Fruit fly (Drosophila melanogaster): ENCODE data around the gene CG16753.

Gene CG16753

DNA sequence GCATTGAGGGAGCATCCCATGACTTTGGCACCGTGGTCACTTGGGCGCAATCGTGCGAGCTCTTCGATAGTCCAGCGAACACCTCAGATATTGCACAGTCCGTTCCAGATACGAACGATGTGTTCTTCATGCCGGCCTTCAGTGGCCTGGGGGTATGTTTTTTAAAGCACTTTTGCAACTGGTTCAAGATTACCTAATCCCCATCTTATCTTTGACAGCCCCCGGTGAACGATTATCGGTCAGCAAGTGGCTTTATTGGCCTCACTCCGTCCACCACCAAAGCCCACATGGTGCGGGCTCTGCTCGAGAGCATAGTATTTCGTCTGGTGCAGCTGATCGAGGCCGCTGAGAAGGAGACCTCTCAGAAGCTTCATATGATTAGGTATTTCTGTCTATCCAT is 780 bp upstream of the CG16753 start:
- no peak for TF ChIP-seq fkh (GFP tag; optimal IDR thresholded peaks at IDR 0.05)
- no peak for TF ChIP-seq CG6163 (GFP tag; IDR thresholded peaks at IDR 0.05)
- TF ChIP-seq vri (GFP tag; optimal IDR thresholded peaks at IDR 0.05) = peak; percentile 93

DNA sequence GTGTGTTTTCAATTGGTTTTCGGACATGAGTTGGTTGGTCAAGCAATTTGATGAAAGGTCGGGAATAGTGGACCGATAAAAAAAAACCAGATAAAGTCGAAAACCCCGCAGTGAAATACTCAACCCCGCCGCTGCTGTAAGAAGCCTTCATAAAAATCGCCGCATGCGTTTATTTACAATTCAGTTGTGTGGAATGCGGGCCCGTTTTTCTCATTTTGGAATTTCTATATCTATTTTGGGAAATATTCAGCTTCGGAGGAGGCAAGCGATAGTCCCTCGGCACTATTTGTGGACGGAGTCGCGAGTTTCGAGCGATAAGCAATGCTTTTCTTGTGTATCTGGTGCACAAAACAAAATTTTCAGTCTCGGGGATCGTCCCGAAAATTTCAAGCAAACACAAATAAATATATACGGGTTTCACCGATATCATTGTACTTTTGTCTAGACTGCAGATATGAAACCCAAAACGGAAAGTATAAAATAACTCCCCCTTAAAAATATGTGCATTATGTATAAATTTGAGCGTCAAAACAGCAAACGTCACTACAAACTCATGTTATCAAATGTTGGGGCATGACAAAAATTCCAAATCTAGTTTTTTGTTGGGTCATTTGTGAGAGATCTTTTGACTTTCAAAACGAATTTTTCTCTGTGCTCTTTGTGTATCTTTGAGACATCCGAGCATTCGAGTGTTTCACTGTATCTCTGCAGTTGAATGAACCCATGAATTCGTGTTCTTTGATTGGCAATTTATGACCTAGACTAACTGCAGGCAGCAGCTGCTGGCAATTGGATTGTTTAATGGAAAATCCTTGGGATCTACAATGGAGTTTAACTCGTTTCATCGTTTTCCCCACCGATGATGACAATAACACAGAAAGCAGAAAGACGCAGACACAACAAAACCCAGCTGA is 4.3 kb downstream of the CG16753 start:
- no peak for TF ChIP-seq CG11902 (GFP tag; optimal IDR thresholded peaks at IDR 0.05)
- no peak for TF ChIP-seq spab (GFP tag; optimal IDR thresholded peaks at IDR 0.05)
- no peak for TF ChIP-seq Eip75B (GFP tag; optimal IDR thresholded peaks at IDR 0.05)
- TF ChIP-seq CG31627 (GFP tag; optimal IDR thresholded peaks at IDR 0.05) = no peak
- TF ChIP-seq Sox14 (GFP tag; optimal IDR thresholded peaks at IDR 0.05) = peak; percentile 29
- no peak for TF ChIP-seq CG6276 (GFP tag; optimal IDR thresholded peaks at IDR 0.05)
- TF ChIP-seq salr (GFP tag; optimal IDR thresholded peaks at IDR 0.05) = no peak
- no peak for TF ChIP-seq CG6808 (GFP tag; optimal IDR thresholded peaks at IDR 0.05)
- TF ChIP-seq CG15336 (GFP tag; IDR thresholded peaks at IDR 0.05) = peak; percentile 34
- no peak for TF ChIP-seq CG6163 (GFP tag; IDR thresholded peaks at IDR 0.05)
- TF ChIP-seq vri (GFP tag; optimal IDR thresholded peaks at IDR 0.05) = no peak
- TF ChIP-seq CG11762 (GFP tag; optimal IDR thresholded peaks at IDR 0.05; ENCODE audit: insufficient read depth) = no peak
- TF ChIP-seq Blimp-1 (GFP tag; optimal IDR thresholded peaks at IDR 0.05) = no peak
- TF ChIP-seq CG8319 (GFP tag; optimal IDR thresholded peaks at IDR 0.05) = no peak
- TF ChIP-seq Ets21C (GFP tag; optimal IDR thresholded peaks at IDR 0.05) = no peak
- no peak for TF ChIP-seq Eip93F (GFP tag; optimal IDR thresholded peaks at IDR 0.05)
- no peak for TF ChIP-seq dsx (GFP tag; optimal IDR thresholded peaks at IDR 0.05; ENCODE audit: poor library complexity, severe bottlenecking)
- no peak for TF ChIP-seq CG3919 (GFP tag; optimal IDR thresholded peaks at IDR 0.05)
- TF ChIP-seq CG16779 (tag; optimal IDR thresholded peaks at IDR 0.05) = no peak
- TF ChIP-seq pdm3 (GFP tag; optimal IDR thresholded peaks at IDR 0.05) = no peak
- TF ChIP-seq CG6854 (GFP tag; optimal IDR thresholded peaks at IDR 0.05) = no peak
- TF ChIP-seq CG4318 (GFP tag; optimal IDR thresholded peaks at IDR 0.05) = no peak
- peak; percentile 32 for TF ChIP-seq Hr4 (GFP tag; optimal IDR thresholded peaks at IDR 0.05)
- peak; percentile 2 for TF ChIP-seq topi (GFP tag; optimal IDR thresholded peaks at IDR 0.05)
- TF ChIP-seq cyc (GFP tag; optimal IDR thresholded peaks at IDR 0.05) = no peak
- TF ChIP-seq esn (GFP tag; optimal IDR thresholded peaks at IDR 0.05) = peak; percentile 39
- peak; percentile 78 for TF ChIP-seq Eip78C (GFP tag)
- no peak for TF ChIP-seq Gug (GFP tag; IDR thresholded peaks at IDR 0.05)
- no peak for TF ChIP-seq ss (GFP tag; optimal IDR thresholded peaks at IDR 0.05)
- peak; percentile 27 for TF ChIP-seq CG10631 (GFP tag; optimal IDR thresholded peaks at IDR 0.05)
- TF ChIP-seq svp (GFP tag) = peak; percentile 78
- TF ChIP-seq CG8119 (GFP tag; IDR thresholded peaks at IDR 0.05) = 0 out of 3 replicates have a peak, but pooled peaks have one; percentile 12
- no peak for TF ChIP-seq Ets96B (tag; optimal IDR thresholded peaks at IDR 0.05)
- TF ChIP-seq fd59A (GFP tag; optimal IDR thresholded peaks at IDR 0.05) = no peak
- TF ChIP-seq CG8632 (GFP tag; optimal IDR thresholded peaks at IDR 0.05) = no peak
- TF ChIP-seq Sox102F (GFP tag; optimal IDR thresholded peaks at IDR 0.05) = no peak
- TF ChIP-seq CG7368 (GFP tag; optimal IDR thresholded peaks at IDR 0.05) = no peak
- no peak for TF ChIP-seq Sox15 (GFP tag; optimal IDR thresholded peaks at IDR 0.05)
- TF ChIP-seq CG11294 (GFP tag; IDR thresholded peaks at IDR 0.05) = no peak
- no peak for TF ChIP-seq acj6 (GFP tag; optimal IDR thresholded peaks at IDR 0.05)
- peak; percentile 27 for TF ChIP-seq CG6792 (GFP tag; optimal IDR thresholded peaks at IDR 0.05)
- peak; percentile 53 for TF ChIP-seq CG32006 (GFP tag; optimal IDR thresholded peaks at IDR 0.05)
- no peak for TF ChIP-seq Hr39 (GFP tag; optimal IDR thresholded peaks at IDR 0.05)
- TF ChIP-seq Smox (GFP tag; optimal IDR thresholded peaks at IDR 0.05) = no peak
- TF ChIP-seq OdsH (GFP tag; optimal IDR thresholded peaks at IDR 0.05) = no peak
- TF ChIP-seq Hr38 (GFP tag; optimal IDR thresholded peaks at IDR 0.05) = no peak
- TF ChIP-seq Lpt (GFP tag; optimal IDR thresholded peaks at IDR 0.05) = no peak

All from whole organism, prepupa.